Worm (Caenorhabditis elegans) whole organism, late embryonic: Measurements from ENCODE around the gene nhr-6.
A peak's percentile ranks its signal among the peaks of the same experiment; 100 is the strongest.

Experiments used
- C08G9.2 ChIP-seq: sonication (generic microtip); optimal IDR thresholded peaks from 2 replicates; lab custom pipeline; 2016; ENCODE audit warnings: mild to moderate bottlenecking, missing genetic modification characterization, moderate library complexity, missing compliant biosample characterization
- F13H6.1 ChIP-seq: sonication (generic microtip); optimal IDR thresholded peaks from 2 replicates; lab custom pipeline; 2016; ENCODE audit warnings: missing genetic modification characterization, missing compliant biosample characterization
- K02D7.2 ChIP-seq: sonication (generic microtip); optimal IDR thresholded peaks from 2 replicates; lab custom pipeline; 2017; ENCODE audit warnings: mild to moderate bottlenecking, missing genetic modification characterization, missing compliant biosample characterization
- ama-1 ChIP-seq: fragments of 150-350 bp; optimal IDR thresholded peaks from 2 replicates; lab custom pipeline; 2014
- ceh-18 ChIP-seq: sonication (generic microtip); optimal IDR thresholded peaks from 2 replicates; lab custom pipeline; 2016; ENCODE audit warnings: missing genetic modification characterization, missing compliant biosample characterization
- ceh-19 ChIP-seq: fragments of 200-800 bp; sonication (Bioruptor generic); optimal IDR thresholded peaks from 2 replicates; lab custom pipeline; 2018; ENCODE audit warnings: mild to moderate bottlenecking, missing genetic modification characterization, missing compliant biosample characterization
- ceh-2 ChIP-seq: sonication (generic microtip); optimal IDR thresholded peaks from 2 replicates; lab custom pipeline; 2016; ENCODE audit warnings: missing genotype, missing genetic modification characterization, missing compliant biosample characterization
- ceh-22 ChIP-seq: sonication (generic microtip); optimal IDR thresholded peaks from 2 replicates; lab custom pipeline; 2017; ENCODE audit warnings: missing biosample characterization, missing genetic modification characterization
- ceh-31 ChIP-seq: sonication (generic microtip); optimal IDR thresholded peaks from 2 replicates; lab custom pipeline; 2016; ENCODE audit warnings: missing genetic modification characterization, missing compliant biosample characterization
- ceh-48 ChIP-seq: sonication (generic microtip); optimal IDR thresholded peaks from 2 replicates; lab custom pipeline; 2016; ENCODE audit warnings: missing genetic modification characterization, inconsistent platforms, missing compliant biosample characterization
- dmd-4 ChIP-seq: sonication (generic microtip); optimal IDR thresholded peaks from 2 replicates; lab custom pipeline; 2016; ENCODE audit warnings: borderline replicate concordance, missing genetic modification characterization, missing compliant biosample characterization
- dve-1 ChIP-seq: sonication (generic microtip); optimal IDR thresholded peaks from 2 replicates; lab custom pipeline; 2017; ENCODE audit warnings: antibody characterized with exemption, mild to moderate bottlenecking, missing genetic modification characterization, missing compliant biosample characterization
- elt-2 ChIP-seq: sonication (generic microtip); optimal IDR thresholded peaks from 2 replicates; lab custom pipeline; 2016; ENCODE audit warnings: missing genetic modification reagents, missing genetic modification characterization, missing compliant biosample characterization
- hlh-15 ChIP-seq: sonication (generic microtip); optimal IDR thresholded peaks from 2 replicates; lab custom pipeline; 2016; ENCODE audit warnings: missing genetic modification characterization, missing compliant biosample characterization
- hlh-6 ChIP-seq: sonication (generic microtip); optimal IDR thresholded peaks from 2 replicates; lab custom pipeline; 2016; ENCODE audit warnings: missing genotype, missing genetic modification characterization, missing compliant biosample characterization
- hlh-8 ChIP-seq: sonication (generic microtip); optimal IDR thresholded peaks from 2 replicates; lab custom pipeline; 2016; ENCODE audit warnings: missing genotype, missing genetic modification characterization, missing compliant biosample characterization
- lim-6 ChIP-seq: sonication (generic microtip); optimal IDR thresholded peaks from 2 replicates; lab custom pipeline; 2016; ENCODE audit warnings: missing genetic modification characterization, missing compliant biosample characterization
- lin-11 ChIP-seq: fragments of 200-800 bp; sonication (Bioruptor generic); optimal IDR thresholded peaks from 2 replicates; lab custom pipeline; 2018; ENCODE audit warnings: mild to moderate bottlenecking, missing genetic modification characterization, missing compliant biosample characterization
- madf-2 ChIP-seq: sonication (generic microtip); optimal IDR thresholded peaks from 2 replicates; lab custom pipeline; 2017; ENCODE audit warnings: missing genetic modification characterization, missing compliant biosample characterization
- nfya-1 ChIP-seq: sonication (generic microtip); optimal IDR thresholded peaks from 2 replicates; lab custom pipeline; 2017; ENCODE audit warnings: missing genetic modification characterization, mild to moderate bottlenecking, missing compliant biosample characterization, antibody characterized with exemption, moderate library complexity
- nhr-232 ChIP-seq: sonication (generic microtip); optimal IDR thresholded peaks from 2 replicates; lab custom pipeline; 2016; ENCODE audit warnings: missing genetic modification characterization, missing compliant biosample characterization
- npax-4 ChIP-seq: sonication (generic microtip); optimal IDR thresholded peaks from 2 replicates; lab custom pipeline; 2016; ENCODE audit warnings: missing genetic modification characterization, missing compliant biosample characterization
- odd-2 ChIP-seq: sonication (generic microtip); optimal IDR thresholded peaks from 2 replicates; lab custom pipeline; 2017; ENCODE audit warnings: antibody characterized with exemption, mild to moderate bottlenecking, missing genetic modification characterization, missing compliant biosample characterization
- pag-3 ChIP-seq: sonication (generic microtip); optimal IDR thresholded peaks from 2 replicates; lab custom pipeline; 2016; ENCODE audit warnings: missing compliant biosample characterization, missing genetic modification characterization, borderline replicate concordance
- pat-9 ChIP-seq: fragments of 200-800 bp; sonication (Bioruptor generic); optimal IDR thresholded peaks from 2 replicates; lab custom pipeline; 2018; ENCODE audit warnings: mild to moderate bottlenecking, missing genetic modification characterization, moderate library complexity, missing compliant biosample characterization
- pax-1 ChIP-seq: fragments of 150-350 bp; optimal IDR thresholded peaks from 2 replicates; lab custom pipeline; 2014; ENCODE audit warnings: missing biosample characterization, missing genetic modification characterization
- pha-2 ChIP-seq: sonication (generic microtip); optimal IDR thresholded peaks from 2 replicates; lab custom pipeline; 2017; ENCODE audit warnings: mild to moderate bottlenecking, missing genetic modification characterization, missing compliant biosample characterization
- pha-4 ChIP-seq: fragments of 150-350 bp; optimal IDR thresholded peaks from 2 replicates; lab custom pipeline; 2018; ENCODE audit warnings: missing biosample characterization, missing genetic modification reagents, missing genetic modification characterization
- pqm-1 ChIP-seq: sonication (generic microtip); optimal IDR thresholded peaks from 2 replicates; lab custom pipeline; 2016; ENCODE audit warnings: missing genetic modification characterization, missing compliant biosample characterization
- pros-1 ChIP-seq: fragments of 150-350 bp; optimal IDR thresholded peaks from 2 replicates; lab custom pipeline; 2014; ENCODE audit warnings: missing biosample characterization, missing genetic modification reagents, missing genetic modification characterization
- ref-2 ChIP-seq: sonication (generic microtip); optimal IDR thresholded peaks from 2 replicates; lab custom pipeline; 2016; ENCODE audit warnings: missing genetic modification characterization, missing compliant biosample characterization
- sdc-2 ChIP-seq: sonication (generic microtip); optimal IDR thresholded peaks from 2 replicates; lab custom pipeline; 2016; ENCODE audit warnings: missing genotype, missing genetic modification characterization, missing compliant biosample characterization
- sox-2 ChIP-seq: fragments of 200-800 bp; sonication (Bioruptor generic); IDR thresholded peaks from 2 replicates; pipeline ENCODE4 v1.3.6; 2022; ENCODE audit warnings: missing genetic modification reagents, missing genetic modification characterization, missing compliant biosample characterization
- sox-4 ChIP-seq: sonication (generic microtip); optimal IDR thresholded peaks from 2 replicates; lab custom pipeline; 2017; ENCODE audit warnings: mild to moderate bottlenecking, missing genetic modification characterization, inconsistent platforms, missing compliant biosample characterization
- syd-9 ChIP-seq: sonication (generic microtip); optimal IDR thresholded peaks from 2 replicates; lab custom pipeline; 2016; ENCODE audit warnings: mild to moderate bottlenecking, missing genetic modification characterization, moderate library complexity, missing compliant biosample characterization
- ttx-3 ChIP-seq: sonication (generic microtip); optimal IDR thresholded peaks from 2 replicates; lab custom pipeline; 2016; ENCODE audit warnings: missing genetic modification reagents, missing genetic modification characterization, missing compliant biosample characterization
- unc-42 ChIP-seq: sonication (generic microtip); optimal IDR thresholded peaks from 2 replicates; lab custom pipeline; 2016; ENCODE audit warnings: missing genotype, missing genetic modification characterization, missing compliant biosample characterization
- unc-86 ChIP-seq: sonication (generic microtip); optimal IDR thresholded peaks from 2 replicates; lab custom pipeline; 2016; ENCODE audit warnings: missing genetic modification characterization, missing compliant biosample characterization
- zip-5 ChIP-seq: sonication (generic microtip); optimal IDR thresholded peaks from 2 replicates; lab custom pipeline; 2016; ENCODE audit warnings: missing genetic modification characterization, missing compliant biosample characterization

Gene nhr-6

ce11 chrIII:3540424-3540823 is 33.0 kb upstream of the nhr-6 start (continued):
- TF ChIP-seq lim-6 (tag; lab: Kevin White, UChicago) (no peak), hlh-8 (tag; lab: Kevin White, UChicago) (peak; percentile 64), ceh-18 (peak; percentile 1), pha-4 (no peak), ceh-31 (tag; lab: Kevin White, UChicago) (peak; percentile 88), zip-5 (tag; lab: Kevin White, UChicago) (peak; percentile 64), sox-2 (GFP tag; lab: Robert Waterston, UW) (no peak), pros-1 (tag; lab: Kevin White, UChicago) (no peak), pag-3 (tag; lab: Kevin White, UChicago) (no peak), dmd-4 (tag; lab: Kevin White, UChicago) (no peak), hlh-6 (tag; lab: Kevin White, UChicago) (no peak), C08G9.2 (tag; lab: Kevin White, UChicago) (peak; percentile 72), odd-2 (no peak), F13H6.1 (no peak), pat-9 (tag; lab: Kevin White, UChicago) (no peak), sox-4 (tag; lab: Kevin White, UChicago) (no peak), unc-86 (no peak), ref-2 (tag; lab: Kevin White, UChicago) (peak; percentile 60), ama-1 (lab: Kevin White, UChicago) (no peak), ceh-2 (peak; percentile 62), lin-11 (tag; lab: Kevin White, UChicago) (no peak)

- TF ChIP-seq sox-4 (tag; lab: Kevin White, UChicago) (no peak), unc-86 (no peak), elt-2 (tag; lab: Kevin White, UChicago) (no peak), pax-1 (tag; lab: Kevin White, UChicago) (no peak), dve-1 (tag; lab: Kevin White, UChicago) (no peak), ama-1 (lab: Kevin White, UChicago) (no peak), ceh-18 (no peak), ceh-22 (tag; lab: Kevin White, UChicago) (no peak), ceh-2 (no peak), nhr-232 (tag; lab: Kevin White, UChicago) (no peak), C08G9.2 (tag; lab: Kevin White, UChicago) (no peak), hlh-15 (tag; lab: Kevin White, UChicago) (no peak), madf-2 (no peak), lin-11 (tag; lab: Kevin White, UChicago) (no peak), K02D7.2 (no peak)
Measured at ce11 chrIII:3541093-3541492, 32.3 kb upstream of the nhr-6 start.

ce11 chrIII:3541539-3541938 is 31.8 kb upstream of the nhr-6 start, which contains the start of gene ben-1:
Gene ben-1, minus strand, starts transcription at chrIII:3541639.
- no peak for TF ChIP-seq sdc-2 (tag; lab: Kevin White, UChicago)
- no peak for TF ChIP-seq hlh-8 (tag; lab: Kevin White, UChicago)
- TF ChIP-seq, all 69 proteins: peak for 0

ce11 chrIII:3542105-3542504 is 31.3 kb upstream of the nhr-6 start:
- TF ChIP-seq nfya-1 (peak; percentile 23), ceh-31 (tag; lab: Kevin White, UChicago) (peak; percentile 55), pha-2 (tag; lab: Kevin White, UChicago) (no peak), npax-4 (tag; lab: Kevin White, UChicago) (no peak), ttx-3 (tag; lab: Kevin White, UChicago) (no peak), unc-42 (tag; lab: Kevin White, UChicago) (peak; percentile 73), ceh-48 (tag; lab: Kevin White, UChicago) (peak; percentile 58), pqm-1 (tag; lab: Kevin White, UChicago) (no peak), ceh-19 (GFP tag; lab: Kevin White, UChicago) (no peak), K02D7.2 (no peak), syd-9 (tag; lab: Kevin White, UChicago) (no peak), pha-4 (no peak)
